Worm (Caenorhabditis elegans) whole organism, early embryonic: Measurements from ENCODE around the gene nhr-87.

Experiments used
- B0310.2 ChIP-seq: sonication (generic microtip); optimal IDR thresholded peaks from 2 replicates; lab custom pipeline; 2016; ENCODE audit warnings: mild to moderate bottlenecking, missing genetic modification characterization, missing compliant biosample characterization
- F13C5.2 ChIP-seq: sonication (generic microtip); optimal IDR thresholded peaks from 2 replicates; lab custom pipeline; 2017; ENCODE audit warnings: mild to moderate bottlenecking, missing genetic modification characterization, inconsistent platforms, missing compliant biosample characterization
- aly-1 ChIP-seq: sonication (generic microtip); optimal IDR thresholded peaks from 2 replicates; lab custom pipeline; 2016; ENCODE audit warnings: missing genetic modification characterization, missing compliant biosample characterization
- ama-1 ChIP-seq: fragments of 150-350 bp; optimal IDR thresholded peaks from 2 replicates; lab custom pipeline; 2014
- ceh-13 ChIP-seq: fragments of 200-800 bp; sonication (Bioruptor generic); optimal IDR thresholded peaks from 2 replicates; lab custom pipeline; 2018; ENCODE audit warnings: mild to moderate bottlenecking, missing genetic modification characterization, missing compliant biosample characterization
- ceh-36 ChIP-seq: sonication (generic microtip); optimal IDR thresholded peaks from 2 replicates; lab custom pipeline; 2016; ENCODE audit warnings: missing genetic modification characterization, inconsistent platforms, missing compliant biosample characterization
- ets-7 ChIP-seq: sonication (generic microtip); optimal IDR thresholded peaks from 2 replicates; lab custom pipeline; 2016; ENCODE audit warnings: missing genotype, missing genetic modification characterization, missing compliant biosample characterization
- flt-1 ChIP-seq: fragments of 200-800 bp; sonication (Bioruptor generic); IDR thresholded peaks from 2 replicates; pipeline ENCODE4 v1.3.6; 2022; ENCODE audit warnings: missing genetic modification characterization, missing compliant biosample characterization
- hmbx-1 ChIP-seq: sonication (generic microtip); optimal IDR thresholded peaks from 2 replicates; lab custom pipeline; 2016; ENCODE audit warnings: mild to moderate bottlenecking, missing genetic modification characterization, missing compliant biosample characterization
- hmg-4 ChIP-seq: fragments of 200-800 bp; sonication (Bioruptor generic); optimal IDR thresholded peaks from 2 replicates; lab custom pipeline; 2018; ENCODE audit warnings: mild to moderate bottlenecking, missing genetic modification characterization, missing compliant biosample characterization
- hnd-1 ChIP-seq: sonication (generic microtip); optimal IDR thresholded peaks from 2 replicates; lab custom pipeline; 2016; ENCODE audit warnings: missing genetic modification characterization, missing compliant biosample characterization
- pes-1 ChIP-seq: fragments of 200-800 bp; sonication (Bioruptor generic); IDR thresholded peaks from 2 replicates; pipeline ENCODE4 v1.3.6; 2022; ENCODE audit warnings: missing genetic modification reagents, missing genetic modification characterization, missing compliant biosample characterization
- tbx-37 ChIP-seq: fragments of 200-800 bp; sonication (Bioruptor generic); conservative IDR thresholded peaks from 2 replicates; pipeline ENCODE4 v1.3.6; 2022; ENCODE audit warnings: missing genetic modification reagents, missing genetic modification characterization, missing compliant biosample characterization
- tra-4 ChIP-seq: sonication (generic microtip); optimal IDR thresholded peaks from 2 replicates; lab custom pipeline; 2017; ENCODE audit warnings: missing genetic modification characterization, missing compliant biosample characterization

ce11 chrIV:1601357-1601756 is 22.5 kb upstream of the nhr-87 start, which contains the start of gene set-23:
- TF ChIP-seq ama-1 (lab: Kevin White, UChicago) (no peak), tbx-37 (GFP tag; lab: Robert Waterston, UW) (no peak), ceh-36 (tag; lab: Kevin White, UChicago) (no peak), hmbx-1 (tag; lab: Kevin White, UChicago) (no peak), hnd-1 (tag; lab: Kevin White, UChicago) (no peak), F13C5.2 (tag; lab: Kevin White, UChicago) (no peak), aly-1 (no peak), ceh-13 (no peak), tra-4 (tag; lab: Kevin White, UChicago) (no peak), pes-1 (GFP tag; lab: Robert Waterston, UW) (no peak), ets-7 (no peak), hmg-4 (GFP tag; lab: Kevin White, UChicago) (no peak), B0310.2 (no peak), flt-1 (GFP tag; lab: Robert Waterston, UW) (no peak)
